Worm (Caenorhabditis elegans): ENCODE measurements around the gene gpla-1.

DNA sequence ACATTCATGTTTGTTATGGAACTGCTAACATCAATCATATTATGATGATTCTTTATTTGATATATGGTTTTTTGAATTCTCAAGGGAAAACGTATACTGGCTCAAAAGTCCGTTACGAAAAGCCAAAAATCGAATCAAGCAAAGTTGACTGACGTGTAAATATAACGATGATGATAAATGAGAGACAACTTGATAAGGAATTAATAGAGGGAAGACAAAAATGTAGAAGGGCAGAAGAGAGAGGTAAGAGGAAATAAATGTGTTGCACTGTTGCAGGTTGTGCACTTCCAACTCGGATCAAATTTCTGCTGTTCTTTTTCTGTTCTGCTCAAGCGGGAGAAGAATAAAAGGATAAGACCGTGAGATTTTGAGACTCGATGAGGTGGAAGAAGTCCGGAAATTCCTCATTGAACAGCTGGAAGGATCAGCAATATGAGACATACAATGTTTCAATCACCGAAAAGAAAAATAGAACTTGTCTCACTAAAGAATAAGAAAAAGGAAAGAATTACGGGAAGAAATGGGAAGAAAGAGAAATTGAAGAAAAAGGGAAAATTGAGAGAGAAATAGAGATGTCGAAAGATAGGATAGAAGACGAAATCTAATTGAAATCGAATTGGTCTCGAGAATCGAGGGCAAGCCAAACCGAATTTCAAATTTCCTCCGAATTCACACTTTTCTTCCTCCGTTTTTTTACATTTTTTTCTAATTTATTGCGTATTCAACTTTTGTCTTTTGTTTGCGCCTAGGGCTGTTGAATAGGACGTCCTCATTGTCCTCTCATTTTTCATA, 48.7 kb upstream of the gpla-1 start:
- TF ChIP-seq rbr-2 (tag; optimal IDR thresholded peaks at IDR 0.05) (no peak), zfp-2 (tag; optimal IDR thresholded peaks at IDR 0.05) (no peak), fkh-10 (GFP tag; optimal IDR thresholded peaks at IDR 0.05) (peak; percentile 48), ztf-7 (tag; optimal IDR thresholded peaks at IDR 0.05) (no peak), nhr-28 (tag; optimal IDR thresholded peaks at IDR 0.05) (peak; percentile 25), nhr-111 (GFP tag; optimal IDR thresholded peaks at IDR 0.05) (no peak), pqm-1 (tag; optimal IDR thresholded peaks at IDR 0.05) (peak; percentile 61), F10B5.3 (tag; optimal IDR thresholded peaks at IDR 0.05) (no peak), egl-27 (tag; optimal IDR thresholded peaks at IDR 0.05) (no peak), unc-130 (GFP tag; optimal IDR thresholded peaks at IDR 0.05) (no peak), lsy-2 (tag; optimal IDR thresholded peaks at IDR 0.05) (peak in 1 of 2 experiments; percentile 26)

Data from whole organism, L4 larva.